Worm (Caenorhabditis elegans): ENCODE measurements around the gene Y39B6A.37.
A peak's percentile ranks its signal among the peaks of the same experiment; 100 is the strongest.

The Y39B6A.37 gene

ce11 chrV:18990238-18990901 is at the start of gene Y39B6A.37, which contains the start of gene reps-1:
Gene Y39B6A.37 (plus strand): TSS chrV:18990851.
Gene reps-1 (minus strand): TSS chrV:18990500.
- no peak for TF ChIP-seq nhr-11 (tag; optimal IDR thresholded peaks at IDR 0.05)
- no peak for TF ChIP-seq elt-3 (tag; optimal IDR thresholded peaks at IDR 0.05)
- no peak for TF ChIP-seq skn-1 (tag; optimal IDR thresholded peaks at IDR 0.05)
- TF ChIP-seq sma-3 (GFP tag; optimal IDR thresholded peaks at IDR 0.05), result peak; percentile 32
- TF ChIP-seq Y55F3AM.14 (GFP tag; optimal IDR thresholded peaks at IDR 0.05), result no peak
- no peak for TF ChIP-seq peb-1 (tag; optimal IDR thresholded peaks at IDR 0.05)
- no peak for TF ChIP-seq ztf-1 (GFP tag; conservative IDR thresholded peaks at IDR 0.05)
- TF ChIP-seq nhr-25 (tag; optimal IDR thresholded peaks at IDR 0.05), result peak; percentile 57
- TF ChIP-seq crh-2 (tag; optimal IDR thresholded peaks at IDR 0.05), result peak; percentile 66
- TF ChIP-seq nhr-77 (tag; optimal IDR thresholded peaks at IDR 0.05), result no peak
- no peak for TF ChIP-seq egl-27 (tag; optimal IDR thresholded peaks at IDR 0.05)
- TF ChIP-seq lsy-2 (tag; optimal IDR thresholded peaks at IDR 0.05), result peak; percentile 82
- no peak for TF ChIP-seq ztf-11 (tag; optimal IDR thresholded peaks at IDR 0.05)
- peak; percentile 25 for TF ChIP-seq nhr-21 (tag; optimal IDR thresholded peaks at IDR 0.05)
- TF ChIP-seq elt-1 (tag; optimal IDR thresholded peaks at IDR 0.05), result no peak
- TF ChIP-seq ztf-4 (tag; optimal IDR thresholded peaks at IDR 0.05), result no peak
- TF ChIP-seq ceh-82 (tag; optimal IDR thresholded peaks at IDR 0.05), result peak; percentile 12
- peak; percentile 6 for TF ChIP-seq nhr-10 (tag; optimal IDR thresholded peaks at IDR 0.05)
- TF ChIP-seq lin-11 (tag; optimal IDR thresholded peaks at IDR 0.05), result peak; percentile 24
- peak; percentile 35 for TF ChIP-seq R02D3.7 (tag; optimal IDR thresholded peaks at IDR 0.05)
- TF ChIP-seq aly-2 (tag; optimal IDR thresholded peaks at IDR 0.05), result no peak
- TF ChIP-seq mbf-1 (tag; optimal IDR thresholded peaks at IDR 0.05), result no peak
- TF ChIP-seq fos-1 (tag; optimal IDR thresholded peaks at IDR 0.05), result peak; percentile 27
- no peak for TF ChIP-seq nhr-12 (tag; optimal IDR thresholded peaks at IDR 0.05)
- peak; percentile 45 for TF ChIP-seq mab-5 (tag; optimal IDR thresholded peaks at IDR 0.05)
- TF ChIP-seq F13H6.1 (tag; optimal IDR thresholded peaks at IDR 0.05), result peak; percentile 62
- TF ChIP-seq dmd-4 (tag; optimal IDR thresholded peaks at IDR 0.05), result no peak
- TF ChIP-seq lin-39 (tag; optimal IDR thresholded peaks at IDR 0.05), result no peak
- no peak for TF ChIP-seq unc-62 (GFP tag; optimal IDR thresholded peaks at IDR 0.05)
- no peak for TF ChIP-seq nhr-23 (tag; optimal IDR thresholded peaks at IDR 0.05)
- peak; percentile 7 for TF ChIP-seq sem-4 (tag; optimal IDR thresholded peaks at IDR 0.05)
- no peak for TF ChIP-seq ama-1 (optimal IDR thresholded peaks at IDR 0.05)
- TF ChIP-seq ZK546.5 (tag; optimal IDR thresholded peaks at IDR 0.05), result no peak
- peak; percentile 72 for TF ChIP-seq unc-55 (GFP tag; optimal IDR thresholded peaks at IDR 0.05)
- TF ChIP-seq nhr-6 (tag; optimal IDR thresholded peaks at IDR 0.05), result no peak
- peak; percentile 58 for TF ChIP-seq sma-9 (GFP tag; optimal IDR thresholded peaks at IDR 0.05)
- TF ChIP-seq sma-9 (tag; optimal IDR thresholded peaks at IDR 0.05), result no peak
- TF ChIP-seq ceh-16 (tag; optimal IDR thresholded peaks at IDR 0.05), result no peak
- no peak for TF ChIP-seq mdl-1 (tag; optimal IDR thresholded peaks at IDR 0.05)
- no peak for TF ChIP-seq nhr-237 (tag; optimal IDR thresholded peaks at IDR 0.05)
- no peak for TF ChIP-seq alr-1 (tag; optimal IDR thresholded peaks at IDR 0.05)
- peak; percentile 45 for TF ChIP-seq blmp-1 (tag; optimal IDR thresholded peaks at IDR 0.05; ENCODE audit: insufficient read depth)
- TF ChIP-seq zag-1 (tag; optimal IDR thresholded peaks at IDR 0.05), result no peak
- TF ChIP-seq gmeb-1 (tag; optimal IDR thresholded peaks at IDR 0.05), result peak; percentile 83
- peak; percentile 33 for TF ChIP-seq snpc-4 (tag; optimal IDR thresholded peaks at IDR 0.05)
- TF ChIP-seq lin-13 (GFP tag; optimal IDR thresholded peaks at IDR 0.05), result peak; percentile 82
- TF ChIP-seq C34F6.9 (tag; optimal IDR thresholded peaks at IDR 0.05), result peak; percentile 73
- TF ChIP-seq unc-39 (tag; optimal IDR thresholded peaks at IDR 0.05), result no peak
- TF ChIP-seq nhr-129 (tag; optimal IDR thresholded peaks at IDR 0.05), result peak; percentile 27
